Fruit fly (Drosophila melanogaster) whole organism, embryonic: Measurements from ENCODE around the gene CG14014.

Source experiments
- Bdp1 ChIP-seq: fragments of 200-800 bp; sonication (Bioruptor generic); optimal IDR thresholded peaks from 3 replicates; lab custom pipeline; 2016; ENCODE audit warnings: missing biosample characterization, missing genetic modification characterization
- CG10543 ChIP-seq: fragments of 200-800 bp; sonication (Bioruptor generic); optimal IDR thresholded peaks from 3 replicates; lab custom pipeline; 2017; ENCODE audit warnings: missing biosample characterization, mild to moderate bottlenecking, missing genetic modification characterization, moderate library complexity
- CG11695 ChIP-seq: fragments of 200-800 bp; sonication (Bioruptor generic); IDR thresholded peaks from 3 replicates; pipeline ENCODE4 v1.3.6; 2022; ENCODE audit warnings: missing biosample characterization, missing genetic modification characterization
- CG11723 ChIP-seq: fragments of 200-800 bp; sonication (Bioruptor generic); optimal IDR thresholded peaks from 2 replicates; lab custom pipeline; 2017; ENCODE audit warnings: missing biosample characterization, mild to moderate bottlenecking, missing genetic modification characterization
- CG12659 ChIP-seq: fragments of 200-800 bp; sonication (Bioruptor generic); optimal IDR thresholded peaks from 3 replicates; lab custom pipeline; 2017; ENCODE audit warnings: mild to moderate bottlenecking, missing biosample characterization, missing genetic modification reagents, missing genetic modification characterization
- CG13123 ChIP-seq: fragments of 200-800 bp; sonication (Bioruptor generic); optimal IDR thresholded peaks from 2 replicates; lab custom pipeline; 2016; ENCODE audit warnings: missing biosample characterization, missing genetic modification characterization
- CG15073 ChIP-seq: fragments of 200-800 bp; sonication (Bioruptor generic); optimal IDR thresholded peaks from 2 replicates; lab custom pipeline; 2016; ENCODE audit warnings: missing biosample characterization, missing genetic modification characterization
- CG16779 ChIP-seq: fragments of 200-800 bp; sonication (Bioruptor generic); IDR thresholded peaks from 2 replicates; pipeline ENCODE4 v1.3.6; 2022; ENCODE audit warnings: missing biosample characterization, missing genetic modification characterization
- CG17361 ChIP-seq: fragments of 200-800 bp; sonication (Bioruptor generic); IDR thresholded peaks from 3 replicates; pipeline ENCODE4 v1.3.6; 2022; ENCODE audit warnings: missing biosample characterization, missing genetic modification characterization
- CG18619 ChIP-seq: fragments of 200-800 bp; sonication (Bioruptor generic); optimal IDR thresholded peaks from 3 replicates; lab custom pipeline; 2017; ENCODE audit warnings: missing biosample characterization, mild to moderate bottlenecking, missing genetic modification characterization
- CG30020 ChIP-seq: fragments of 200-800 bp; optimal IDR thresholded peaks from 2 replicates; lab custom pipeline; 2019; ENCODE audit warnings: missing biosample characterization, mild to moderate bottlenecking, missing genetic modification characterization, moderate library complexity
- CG7372 ChIP-seq: fragments of 200-800 bp; sonication (Bioruptor generic); IDR thresholded peaks from 2 replicates; pipeline ENCODE4 v1.3.6; 2022; ENCODE audit warnings: missing biosample characterization, missing genetic modification characterization
- CG7786 ChIP-seq: fragments of 200-800 bp; sonication (Bioruptor generic); optimal IDR thresholded peaks from 2 replicates; lab custom pipeline; 2016; ENCODE audit warnings: missing biosample characterization, missing genetic modification characterization
- CG8089 ChIP-seq: fragments of 200-800 bp; sonication (Bioruptor generic); optimal IDR thresholded peaks from 3 replicates; lab custom pipeline; 2016; ENCODE audit warnings: missing biosample characterization, missing genetic modification characterization
- CG9609 ChIP-seq: fragments of 200-800 bp; sonication (Bioruptor generic); optimal IDR thresholded peaks from 3 replicates; lab custom pipeline; 2016; ENCODE audit warnings: missing biosample characterization, missing genetic modification characterization
- Dbx ChIP-seq: fragments of 200-800 bp; sonication (Bioruptor generic); IDR thresholded peaks from 3 replicates; pipeline ENCODE4 v1.3.6; 2022; ENCODE audit warnings: missing biosample characterization, missing genetic modification characterization
- Dip2 ChIP-seq: fragments of 200-800 bp; sonication (Bioruptor generic); IDR thresholded peaks from 2 replicates; pipeline ENCODE4 v1.3.6; 2022; ENCODE audit warnings: missing biosample characterization, missing genetic modification characterization
- E2f1 ChIP-seq: fragments of 200-800 bp; sonication (Bioruptor generic); IDR thresholded peaks from 2 replicates; pipeline ENCODE4 v1.3.6; 2022; ENCODE audit warnings: missing biosample characterization, missing genetic modification characterization
- HmgD ChIP-seq: fragments of 200-800 bp; sonication (Bioruptor generic); optimal IDR thresholded peaks from 3 replicates; lab custom pipeline; 2016; ENCODE audit warnings: missing biosample characterization, missing genetic modification characterization
- MBD-R2 ChIP-seq: fragments of 200-800 bp; sonication (Bioruptor generic); IDR thresholded peaks from 2 replicates; pipeline ENCODE4 v1.3.6; 2022; ENCODE audit warnings: missing biosample characterization, missing genetic modification characterization
- Mrtf ChIP-seq: fragments of 200-800 bp; sonication (Bioruptor generic); IDR thresholded peaks from 3 replicates; pipeline ENCODE4 v1.3.6; 2022; ENCODE audit warnings: missing biosample characterization, missing genetic modification characterization
- PHDP ChIP-seq: fragments of 200-800 bp; sonication (Bioruptor generic); optimal IDR thresholded peaks from 3 replicates; lab custom pipeline; 2018; ENCODE audit warnings: missing biosample characterization, mild to moderate bottlenecking, missing genetic modification characterization, moderate library complexity
- Ptx1 ChIP-seq: fragments of 200-800 bp; sonication (Bioruptor generic); IDR thresholded peaks from 2 replicates; pipeline ENCODE4 v1.3.6; 2022; ENCODE audit warnings: missing biosample characterization, missing genetic modification characterization
- Rfx ChIP-seq: fragments of 200-800 bp; sonication (Bioruptor generic); IDR thresholded peaks from 2 replicates; pipeline ENCODE4 v1.3.6; 2022; ENCODE audit warnings: missing biosample characterization, missing genetic modification characterization
- Sry-β ChIP-seq: fragments of 200-800 bp; sonication (Bioruptor generic); optimal IDR thresholded peaks from 2 replicates; lab custom pipeline; 2018; ENCODE audit warnings: missing biosample characterization, mild to moderate bottlenecking, missing genetic modification characterization, moderate library complexity
- Stat92E ChIP-seq, 3 experiments: fragments of >200 bp in 2 of 3; fragments of 200-800 bp in 1 of 3; sonication (Bioruptor generic) in 1 of 3; optimal IDR thresholded peaks; 2 replicates each; lab custom pipeline; 2017 to 2019; ENCODE audit warnings: missing biosample characterization in 3 of 3, missing genetic modification characterization in 3 of 3, mild to moderate bottlenecking in 1 of 3, moderate library complexity in 1 of 3
- Taf1 ChIP-seq: fragments of 200-800 bp; sonication (Bioruptor generic); IDR thresholded peaks from 2 replicates; pipeline ENCODE4 v1.3.6; 2022; ENCODE audit warnings: missing biosample characterization, missing genetic modification characterization
- YL-1 ChIP-seq: fragments of 200-800 bp; sonication (Bioruptor generic); optimal IDR thresholded peaks from 3 replicates; lab custom pipeline; 2017; ENCODE audit warnings: missing biosample characterization, mild to moderate bottlenecking, missing genetic modification characterization
- bab2 ChIP-seq: fragments of 200-800 bp; sonication (Bioruptor generic); optimal IDR thresholded peaks from 2 replicates; lab custom pipeline; 2016; ENCODE audit warnings: missing biosample characterization, missing genetic modification characterization
- bigmax ChIP-seq: fragments of 200-800 bp; sonication (Bioruptor generic); optimal IDR thresholded peaks from 2 replicates; lab custom pipeline; 2018; ENCODE audit warnings: missing biosample characterization, mild to moderate bottlenecking, missing genetic modification characterization
- ewg ChIP-seq: fragments of 200-800 bp; sonication (Bioruptor generic); optimal IDR thresholded peaks from 3 replicates; lab custom pipeline; 2017; ENCODE audit warnings: mild to moderate bottlenecking, missing biosample characterization, missing genetic modification reagents, missing genetic modification characterization
- eyg ChIP-seq: fragments of 200-800 bp; sonication (Bioruptor generic); optimal IDR thresholded peaks from 3 replicates; lab custom pipeline; 2016; ENCODE audit warnings: missing biosample characterization, missing genetic modification characterization
- gsb ChIP-seq: fragments of 200-800 bp; sonication (Bioruptor generic); IDR thresholded peaks from 2 replicates; pipeline ENCODE4 v1.3.6; 2022; ENCODE audit warnings: missing biosample characterization, missing genetic modification characterization
- gt ChIP-seq: fragments of 200-800 bp; sonication (Bioruptor generic); IDR thresholded peaks from 2 replicates; pipeline ENCODE4 v1.3.6; 2022; ENCODE audit warnings: missing biosample characterization, missing genetic modification characterization
- ham ChIP-seq: fragments of 200-800 bp; sonication (Bioruptor generic); IDR thresholded peaks from 2 replicates; pipeline ENCODE4 v1.3.6; 2022; ENCODE audit warnings: missing biosample characterization, missing genetic modification characterization
- insv ChIP-seq, 2 experiments: fragments of 200-800 bp; sonication (Bioruptor generic); optimal IDR thresholded peaks; 3 replicates each; lab custom pipeline; 2016 to 2018; ENCODE audit warnings: missing biosample characterization in 2 of 2, missing genetic modification characterization in 2 of 2
- kah ChIP-seq: fragments of 200-800 bp; sonication (Bioruptor generic); optimal IDR thresholded peaks from 2 replicates; lab custom pipeline; 2018; ENCODE audit warnings: missing biosample characterization, mild to moderate bottlenecking, missing genetic modification characterization
- peb ChIP-seq: fragments of 200-800 bp; sonication (Bioruptor generic); IDR thresholded peaks from 2 replicates; pipeline ENCODE4 v1.3.6; 2022; ENCODE audit warnings: missing biosample characterization, missing genetic modification characterization
- pfk ChIP-seq: fragments of 200-800 bp; sonication (Bioruptor generic); optimal IDR thresholded peaks from 2 replicates; lab custom pipeline; 2018; ENCODE audit warnings: missing biosample characterization, mild to moderate bottlenecking, missing genetic modification characterization, moderate library complexity
- phol ChIP-seq: fragments of 200-800 bp; sonication (Bioruptor generic); optimal IDR thresholded peaks from 3 replicates; lab custom pipeline; 2018; ENCODE audit warnings: missing biosample characterization, mild to moderate bottlenecking, missing genetic modification characterization, moderate library complexity
- prd ChIP-seq, 3 experiments: fragments of >200 bp in 2 of 3; fragments of 200-800 bp in 1 of 3; sonication (Bioruptor generic) in 1 of 3; optimal IDR thresholded peaks in 2 of 3; IDR thresholded peaks in 1 of 3; 2 replicates in 2 of 3; 3 replicates in 1 of 3; pipeline versions ENCODE4 v1.3.6 to Lab custom; 2017 to 2022; ENCODE audit warnings: missing biosample characterization in 1 of 3, missing genetic modification characterization in 1 of 3
- pros ChIP-seq: fragments of 200-800 bp; sonication (Bioruptor generic); optimal IDR thresholded peaks from 3 replicates; lab custom pipeline; 2019; ENCODE audit warnings: missing biosample characterization, mild to moderate bottlenecking, missing genetic modification characterization, moderate library complexity
- sd ChIP-seq: fragments of 200-800 bp; sonication (Bioruptor generic); optimal IDR thresholded peaks from 3 replicates; lab custom pipeline; 2018; ENCODE audit warnings: missing biosample characterization, mild to moderate bottlenecking, missing genetic modification characterization, moderate library complexity
- sens ChIP-seq: fragments of 200-800 bp; sonication (Bioruptor generic); peaks from one replicate; lab custom pipeline; 2016; ENCODE audit warnings: missing biosample characterization, missing genetic modification characterization
- sqz ChIP-seq: fragments of 200-800 bp; sonication (Bioruptor generic); optimal IDR thresholded peaks from 3 replicates; lab custom pipeline; 2018; ENCODE audit warnings: missing biosample characterization, mild to moderate bottlenecking, missing genetic modification characterization
- stc ChIP-seq: fragments of 200-800 bp; sonication (Bioruptor generic); IDR thresholded peaks from 2 replicates; pipeline ENCODE4 v1.3.6; 2022; ENCODE audit warnings: missing biosample characterization, missing genetic modification characterization
- tgo ChIP-seq: fragments of 200-800 bp; sonication (Bioruptor generic); IDR thresholded peaks from 3 replicates; pipeline ENCODE4 v1.3.6; 2022; ENCODE audit warnings: missing biosample characterization, missing genetic modification characterization
- usp ChIP-seq: fragments of >200 bp; optimal IDR thresholded peaks from 2 replicates; lab custom pipeline; 2017; ENCODE audit warnings: missing biosample characterization, missing genetic modification characterization
- vnd ChIP-seq: fragments of 200-800 bp; sonication (Bioruptor generic); IDR thresholded peaks from 3 replicates; pipeline ENCODE4 v1.3.6; 2022; ENCODE audit warnings: missing biosample characterization, missing genetic modification characterization; ENCODE audit not compliant: partially characterized antibody
- yki ChIP-seq: fragments of >200 bp; optimal IDR thresholded peaks from 3 replicates; lab custom pipeline; 2018

Gene CG14014

dm6 chr2L:5546518-5547287, 3.9 kb downstream of the CG14014 start, which contains the start of gene Oscillin (continued):
- TF ChIP-seq CG11695 (peak; percentile 90), kah (GFP tag; lab: Kevin White, UChicago) (peak; percentile 61), gsb (GFP tag; lab: Robert Waterston, UW) (peak; percentile 66), CG13123 (peak; percentile 4), insv (GFP tag; optimal IDR thresholded peaks at IDR 0.05; lab: Kevin White, UChicago) (peak in 1 of 2 experiments; percentile 35), Sry-β (GFP tag; lab: Kevin White, UChicago) (no peak), Mrtf (GFP tag; lab: Robert Waterston, UW) (peak; percentile 75; the same call in 1 of the 3 replicates), Ptx1 (GFP tag; lab: Robert Waterston, UW) (peak; percentile 88), YL-1 (GFP tag; lab: Kevin White, UChicago) (peak; percentile 49), CG17361 (peak; percentile 93), E2f1 (GFP tag; lab: Robert Waterston, UW) (peak; percentile 79), Bdp1 (GFP tag; lab: Kevin White, UChicago) (no peak), stc (GFP tag; lab: Robert Waterston, UW) (peak; percentile 94), gt (no peak), tgo (GFP tag; lab: Robert Waterston, UW) (peak; percentile 88), Rfx (GFP tag; lab: Robert Waterston, UW) (peak; percentile 87), Stat92E (GFP tag; optimal IDR thresholded peaks at IDR 0.05; lab: Kevin White, UChicago) (no peak), CG16779 (GFP tag; lab: Robert Waterston, UW) (no peak), usp (no peak), ewg (GFP tag; lab: Kevin White, UChicago) (peak; percentile 48), yki (lab: Kevin White, UChicago) (no peak), eyg (GFP tag; lab: Kevin White, UChicago) (no peak), Dip2 (GFP tag; lab: Robert Waterston, UW) (no peak), pros (GFP tag; lab: Kevin White, UChicago) (peak; percentile 36), vnd (GFP tag; lab: Robert Waterston, UW) (peak; percentile 51; the same call in 2 of the 3 replicates), bab2 (GFP tag; lab: Kevin White, UChicago) (peak; percentile 59), CG10543 (peak; percentile 47), PHDP (no peak), bigmax (GFP tag; lab: Kevin White, UChicago) (no peak), MBD-R2 (peak; percentile 45; the same call in 1 of the 2 replicates), sqz (GFP tag; lab: Kevin White, UChicago) (peak; percentile 86), Dbx (GFP tag; lab: Robert Waterston, UW) (peak; percentile 79), prd (optimal IDR thresholded peaks at IDR 0.05; lab: Kevin White, UChicago) (no peak), prd (GFP tag; IDR thresholded peaks at IDR 0.05; lab: Robert Waterston, UW) (peak; percentile 79), phol (tag; lab: Kevin White, UChicago) (peak; percentile 89), CG11723 (GFP tag; lab: Kevin White, UChicago) (peak; percentile 61), CG8089 (no peak), pfk (GFP tag; lab: Kevin White, UChicago) (no peak), peb (GFP tag; lab: Robert Waterston, UW) (peak; percentile 60; the same call in 1 of the 2 replicates), CG7786 (GFP tag; lab: Kevin White, UChicago) (no peak), Taf1 (peak; percentile 70), sens (GFP tag; lab: Kevin White, UChicago) (peak; percentile 87), ham (no peak), CG7372 (GFP tag; lab: Robert Waterston, UW) (peak; percentile 77), HmgD (no peak), CG30020 (tag; lab: Kevin White, UChicago) (peak; percentile 51), sd (tag; lab: Kevin White, UChicago) (peak; percentile 91), CG12659 (GFP tag; lab: Kevin White, UChicago) (peak; percentile 75), CG9609 (no peak), CG18619 (GFP tag; lab: Kevin White, UChicago) (peak; percentile 49), CG15073 (peak; percentile 12)
